Worm (Caenorhabditis elegans) whole organism, L4/young adult: ENCODE results near the gene T20B12.3.

ENCODE experiments used
- dao-5 ChIP-seq: sonication (generic microtip); optimal IDR thresholded peaks from 2 replicates; lab custom pipeline; 2016; ENCODE audit warnings: missing genotype, missing genetic modification characterization, moderate library complexity, missing compliant biosample characterization
- him-1 ChIP-seq: sonication (generic microtip); optimal IDR thresholded peaks from 2 replicates; lab custom pipeline; 2016; ENCODE audit warnings: missing genotype, missing genetic modification reagents, missing genetic modification characterization, missing compliant biosample characterization

ce11 chrIII:7338693-7339092 lies 43.2 kb upstream of the T20B12.3 start, which contains the start of gene kap-1:
- TF ChIP-seq dao-5 = no peak
- TF ChIP-seq him-1 = no peak
